Worm (Caenorhabditis elegans): ENCODE results near the gene F32H5.4.

Gene F32H5.4

DNA sequence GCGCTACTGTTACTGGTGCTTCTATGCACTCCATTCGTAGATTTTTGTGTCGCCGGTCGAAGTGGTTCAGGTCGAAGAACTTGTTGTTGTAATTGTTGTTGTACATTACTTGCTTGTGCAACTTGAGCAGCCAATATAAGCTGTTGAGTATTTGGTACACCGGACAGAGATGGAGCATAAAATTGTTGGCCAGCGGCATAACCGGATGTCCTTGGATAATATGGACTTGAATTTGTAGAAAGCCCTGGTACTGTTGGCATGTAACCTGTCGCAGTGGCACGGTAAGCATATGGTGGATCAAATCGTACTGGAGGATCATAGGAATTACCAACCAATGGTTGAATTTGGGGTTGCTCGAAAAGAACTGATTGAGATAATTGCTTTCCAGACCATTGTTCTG, 28.6 kb downstream of the F32H5.4 start:
- TF ChIP-seq pqm-1 (tag; optimal IDR thresholded peaks at IDR 0.05) (no peak), nhr-11 (tag; optimal IDR thresholded peaks at IDR 0.05) (no peak), snpc-4 (tag; optimal IDR thresholded peaks at IDR 0.05) (no peak), nfya-1 (tag; optimal IDR thresholded peaks at IDR 0.05; ENCODE audit: insufficient read depth) (no peak)

DNA sequence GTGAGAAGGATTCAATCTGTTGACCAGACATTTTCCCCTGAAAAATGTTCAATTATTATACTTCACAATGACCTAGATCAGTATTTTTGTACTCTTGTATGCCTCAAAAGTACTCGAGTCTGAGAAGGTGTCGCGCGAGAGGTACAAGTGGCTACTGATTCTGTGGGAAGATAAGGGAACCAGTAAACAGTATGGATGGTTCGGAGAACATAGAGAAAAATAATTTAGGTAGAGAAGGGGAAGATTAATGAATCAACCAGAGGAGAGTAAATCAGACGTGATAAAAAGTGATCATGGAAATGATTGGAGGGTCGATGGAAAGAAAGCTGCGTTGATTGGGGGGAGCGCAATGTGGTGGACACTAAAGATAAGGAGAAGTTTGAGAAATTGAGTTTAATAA, 29.1 kb downstream of the F32H5.4 start:
- TF ChIP-seq nhr-25 (tag; optimal IDR thresholded peaks at IDR 0.05) (peak; percentile 67), fos-1 (tag; optimal IDR thresholded peaks at IDR 0.05) (no peak), nfya-1 (tag; optimal IDR thresholded peaks at IDR 0.05; ENCODE audit: insufficient read depth) (peak; percentile 8), nhr-76 (tag; optimal IDR thresholded peaks at IDR 0.05) (no peak), elt-3 (tag; optimal IDR thresholded peaks at IDR 0.05) (peak in 2 of 3 experiments; percentile 66 to 80), unc-62 (GFP tag; optimal IDR thresholded peaks at IDR 0.05) (no peak), nhr-23 (tag; optimal IDR thresholded peaks at IDR 0.05) (peak; percentile 62), ceh-28 (tag; optimal IDR thresholded peaks at IDR 0.05) (peak; percentile 12), nhr-43 (tag; optimal IDR thresholded peaks at IDR 0.05; ENCODE audit: poor library complexity, severe bottlenecking) (peak; percentile 13)

DNA sequence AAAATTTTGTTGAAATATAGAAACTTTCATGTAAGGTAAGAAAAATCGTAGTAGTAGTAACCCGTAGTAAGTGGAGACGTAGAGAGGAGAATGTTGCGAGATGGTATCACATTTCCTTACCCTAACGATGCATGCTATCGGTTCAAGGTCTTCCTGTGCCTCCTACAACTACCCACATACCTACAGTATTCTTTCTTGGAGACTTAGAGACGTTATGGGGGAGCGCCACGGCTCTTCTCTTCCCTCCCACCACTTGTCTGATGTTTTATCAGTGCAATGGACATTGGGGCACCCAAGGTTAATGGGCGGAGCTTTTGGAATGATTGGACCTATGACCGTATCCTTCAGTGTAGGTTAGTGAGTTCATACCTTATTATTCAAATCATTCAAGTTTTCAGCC, 30.6 kb downstream of the F32H5.4 start:
- TF ChIP-seq nhr-67 (tag; optimal IDR thresholded peaks at IDR 0.05) = no peak
- no peak for TF ChIP-seq hmg-11 (tag; optimal IDR thresholded peaks at IDR 0.05)
- no peak for TF ChIP-seq lin-15B (tag; optimal IDR thresholded peaks at IDR 0.05)
- no peak for TF ChIP-seq nhr-12 (tag; optimal IDR thresholded peaks at IDR 0.05)
- TF ChIP-seq mdl-1 (tag; optimal IDR thresholded peaks at IDR 0.05) = no peak
- TF ChIP-seq lsy-12 (tag; optimal IDR thresholded peaks at IDR 0.05) = no peak
- no peak for TF ChIP-seq pqm-1 (tag; optimal IDR thresholded peaks at IDR 0.05)
- TF ChIP-seq nhr-77 (tag; optimal IDR thresholded peaks at IDR 0.05) = no peak
- TF ChIP-seq zag-1 (tag; optimal IDR thresholded peaks at IDR 0.05) = no peak
- no peak for TF ChIP-seq jun-1 (tag; optimal IDR thresholded peaks at IDR 0.05)
- TF ChIP-seq nhr-28 (tag; optimal IDR thresholded peaks at IDR 0.05) = no peak
- TF ChIP-seq fkh-10 (GFP tag; optimal IDR thresholded peaks at IDR 0.05) = no peak
- TF ChIP-seq unc-62 (GFP tag; optimal IDR thresholded peaks at IDR 0.05) = no peak
- TF ChIP-seq ceh-82 (tag; optimal IDR thresholded peaks at IDR 0.05) = no peak
- TF ChIP-seq tbx-2 (tag; optimal IDR thresholded peaks at IDR 0.05) = no peak
- no peak for TF ChIP-seq ceh-28 (tag; optimal IDR thresholded peaks at IDR 0.05)
- no peak for TF ChIP-seq ztf-4 (tag; optimal IDR thresholded peaks at IDR 0.05)
- no peak for TF ChIP-seq pha-4 (tag; optimal IDR thresholded peaks at IDR 0.05)
- no peak for TF ChIP-seq eor-1 (tag; optimal IDR thresholded peaks at IDR 0.05)
- TF ChIP-seq nhr-25 (tag; optimal IDR thresholded peaks at IDR 0.05) = peak; percentile 63
- TF ChIP-seq fkh-2 (tag; optimal IDR thresholded peaks at IDR 0.05) = no peak
- TF ChIP-seq skn-1 (tag; optimal IDR thresholded peaks at IDR 0.05) = no peak
- TF ChIP-seq sea-2 (GFP tag; optimal IDR thresholded peaks at IDR 0.05) = no peak
- TF ChIP-seq nhr-43 (tag; optimal IDR thresholded peaks at IDR 0.05; ENCODE audit: poor library complexity, severe bottlenecking) = peak; percentile 26
- TF ChIP-seq nfya-1 (tag; optimal IDR thresholded peaks at IDR 0.05; ENCODE audit: insufficient read depth) = peak; percentile 56
- TF ChIP-seq lin-39 (tag; optimal IDR thresholded peaks at IDR 0.05) = no peak
- TF ChIP-seq snpc-4 (tag; optimal IDR thresholded peaks at IDR 0.05) = no peak

DNA sequence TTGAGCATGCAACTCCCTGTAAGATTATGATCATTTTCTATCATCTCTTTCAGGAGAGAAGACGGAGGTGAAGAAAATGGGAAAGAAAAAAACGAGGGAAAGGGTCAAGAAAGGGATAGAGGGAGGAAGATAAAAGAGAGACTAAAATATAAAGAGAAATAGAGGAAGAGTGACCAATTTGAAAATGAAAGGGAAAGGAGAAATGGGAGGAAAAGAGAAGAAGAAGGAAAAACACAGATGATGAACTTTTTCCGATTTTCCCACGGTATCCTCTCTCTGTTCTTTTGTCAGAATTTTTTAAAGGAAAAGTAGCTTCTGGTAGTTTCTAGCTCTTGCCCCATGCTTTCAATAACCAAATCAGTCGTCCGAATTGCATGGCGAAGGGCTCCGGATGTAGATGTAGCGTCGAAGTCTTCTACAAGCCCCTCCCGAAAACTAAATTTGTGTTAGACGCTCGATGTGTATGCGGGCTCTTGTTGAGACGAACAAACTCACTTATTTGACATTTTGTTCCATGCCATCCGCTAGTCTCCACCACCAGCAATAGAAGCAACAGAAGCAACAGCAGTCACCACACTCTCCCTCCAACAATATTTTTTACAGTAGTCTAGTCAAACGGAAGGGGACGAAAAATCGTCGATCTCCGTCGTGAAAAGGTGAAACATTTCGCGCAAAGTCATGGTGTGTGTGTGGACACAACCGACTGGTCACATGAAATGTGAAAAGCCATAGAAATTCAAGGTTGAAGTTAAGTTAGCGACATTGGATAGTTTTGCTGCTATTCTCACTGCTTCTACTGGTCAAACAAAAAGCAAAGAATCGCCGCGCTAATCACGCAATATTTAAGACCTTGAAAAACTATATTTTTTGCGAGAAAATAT, 31.3 kb downstream of the F32H5.4 start, which contains the start of gene somi-1:
TSS of gene somi-1 (minus strand) at position 18 of the 881 bp plus-strand sequence.
- TF ChIP-seq ceh-16 (tag; optimal IDR thresholded peaks at IDR 0.05) (no peak), jun-1 (tag; optimal IDR thresholded peaks at IDR 0.05) (peak; percentile 1), nhr-77 (tag; optimal IDR thresholded peaks at IDR 0.05) (no peak), tbx-2 (tag; optimal IDR thresholded peaks at IDR 0.05) (no peak), snpc-4 (tag; optimal IDR thresholded peaks at IDR 0.05) (no peak), ceh-82 (tag; optimal IDR thresholded peaks at IDR 0.05) (no peak), fkh-2 (tag; optimal IDR thresholded peaks at IDR 0.05) (no peak), elt-2 (tag; optimal IDR thresholded peaks at IDR 0.05) (no peak), eor-1 (tag; optimal IDR thresholded peaks at IDR 0.05) (no peak), ZK546.5 (tag; optimal IDR thresholded peaks at IDR 0.05) (no peak), egl-27 (tag; optimal IDR thresholded peaks at IDR 0.05) (no peak), skn-1 (tag; optimal IDR thresholded peaks at IDR 0.05) (no peak), lin-39 (tag; optimal IDR thresholded peaks at IDR 0.05) (peak; percentile 36), unc-39 (tag; optimal IDR thresholded peaks at IDR 0.05) (no peak), nhr-12 (tag; optimal IDR thresholded peaks at IDR 0.05) (no peak), fkh-10 (GFP tag; optimal IDR thresholded peaks at IDR 0.05) (peak; percentile 26), ztf-4 (tag; optimal IDR thresholded peaks at IDR 0.05) (no peak), nhr-23 (tag; optimal IDR thresholded peaks at IDR 0.05) (peak; percentile 51), ztf-11 (tag; optimal IDR thresholded peaks at IDR 0.05) (no peak), nhr-43 (tag; optimal IDR thresholded peaks at IDR 0.05; ENCODE audit: poor library complexity, severe bottlenecking) (peak; percentile 45), ama-1 (optimal IDR thresholded peaks at IDR 0.05) (peak; percentile 54), lsy-12 (tag; optimal IDR thresholded peaks at IDR 0.05) (no peak), nhr-11 (tag; optimal IDR thresholded peaks at IDR 0.05) (no peak), nhr-25 (tag; optimal IDR thresholded peaks at IDR 0.05) (peak; percentile 69)
